Worm (Caenorhabditis elegans) whole organism, L3 larva: ENCODE results near the gene ugt-35.
A peak's percentile ranks its signal among the peaks of the same experiment; 100 is the strongest.

Experiments
- R02D3.7 ChIP-seq: fragments of 150-350 bp; optimal IDR thresholded peaks from 2 replicates; lab custom pipeline; 2014; ENCODE audit warnings: missing biosample characterization, missing genetic modification characterization
- aly-2 ChIP-seq: fragments of 150-350 bp; optimal IDR thresholded peaks from 2 replicates; lab custom pipeline; 2014; ENCODE audit warnings: missing biosample characterization, missing genetic modification characterization
- ceh-28 ChIP-seq: fragments of 150-350 bp; optimal IDR thresholded peaks from 2 replicates; lab custom pipeline; 2014; ENCODE audit warnings: missing biosample characterization, missing genetic modification reagents, missing genetic modification characterization
- ceh-82 ChIP-seq: fragments of 150-350 bp; optimal IDR thresholded peaks from 2 replicates; lab custom pipeline; 2014; ENCODE audit warnings: missing biosample characterization, missing genetic modification characterization
- ceh-9 ChIP-seq: sonication (generic microtip); optimal IDR thresholded peaks from 2 replicates; lab custom pipeline; 2018; ENCODE audit warnings: missing biosample characterization, missing genetic modification characterization
- daf-12 ChIP-seq: fragments of 150-350 bp; optimal IDR thresholded peaks from 2 replicates; lab custom pipeline; 2014; ENCODE audit warnings: missing biosample characterization, missing genetic modification reagents, missing genetic modification characterization
- egl-27 ChIP-seq: sonication (generic microtip); optimal IDR thresholded peaks from 4 replicates; lab custom pipeline; 2017; ENCODE audit warnings: missing biosample characterization, missing genetic modification reagents, missing genetic modification characterization
- egl-5 ChIP-seq: fragments of 150-350 bp; optimal IDR thresholded peaks from 2 replicates; lab custom pipeline; 2017; ENCODE audit warnings: missing biosample characterization, missing genetic modification reagents, missing genetic modification characterization, inconsistent platforms
- elt-1 ChIP-seq: fragments of 150-350 bp; optimal IDR thresholded peaks from 2 replicates; lab custom pipeline; 2014; ENCODE audit warnings: missing biosample characterization, missing genetic modification characterization
- elt-2 ChIP-seq: sonication (generic microtip); optimal IDR thresholded peaks from 2 replicates; lab custom pipeline; 2016; ENCODE audit warnings: missing genetic modification reagents, mild to moderate bottlenecking, missing genetic modification characterization, missing compliant biosample characterization
- elt-3 ChIP-seq, 3 experiments: fragments of 150-350 bp in 1 of 3; sonication (generic microtip) in 2 of 3; optimal IDR thresholded peaks; 2 replicates in 2 of 3; 4 replicates in 1 of 3; lab custom pipeline; 2014 to 2017; ENCODE audit warnings: missing biosample characterization in 3 of 3, missing genetic modification characterization in 3 of 3
- eor-1 ChIP-seq, 2 experiments: fragments of 150-350 bp; optimal IDR thresholded peaks; 2 replicates each; lab custom pipeline; 2014 to 2018; ENCODE audit warnings: missing biosample characterization in 2 of 2, missing genetic modification characterization in 2 of 2
- fkh-10 ChIP-seq: sonication (generic microtip); optimal IDR thresholded peaks from 2 replicates; lab custom pipeline; 2017; ENCODE audit warnings: missing biosample characterization, missing genetic modification reagents, missing genetic modification characterization
- fkh-2 ChIP-seq: fragments of 150-350 bp; optimal IDR thresholded peaks from 2 replicates; lab custom pipeline; 2014; ENCODE audit warnings: missing biosample characterization, missing genetic modification reagents, missing genetic modification characterization
- fos-1 ChIP-seq: fragments of 150-350 bp; optimal IDR thresholded peaks from 2 replicates; lab custom pipeline; 2014; ENCODE audit warnings: missing biosample characterization, missing genetic modification characterization
- hmg-11 ChIP-seq: sonication (generic microtip); optimal IDR thresholded peaks from 2 replicates; lab custom pipeline; 2016; ENCODE audit warnings: missing genetic modification characterization, missing compliant biosample characterization
- jun-1 ChIP-seq: fragments of 150-350 bp; optimal IDR thresholded peaks from 2 replicates; lab custom pipeline; 2014; ENCODE audit warnings: missing biosample characterization, missing genetic modification reagents, missing genetic modification characterization
- lin-15B ChIP-seq: fragments of 150-350 bp; optimal IDR thresholded peaks from 2 replicates; lab custom pipeline; 2014; ENCODE audit warnings: missing biosample characterization, missing genetic modification characterization
- lsy-12 ChIP-seq: sonication (generic microtip); optimal IDR thresholded peaks from 2 replicates; lab custom pipeline; 2016; ENCODE audit warnings: mild to moderate bottlenecking, missing genetic modification characterization, missing compliant biosample characterization
- mdl-1 ChIP-seq: fragments of 150-350 bp; optimal IDR thresholded peaks from 2 replicates; lab custom pipeline; 2014; ENCODE audit warnings: missing biosample characterization, missing genetic modification characterization
- nfya-1 ChIP-seq: sonication (generic microtip); optimal IDR thresholded peaks from 2 replicates; lab custom pipeline; 2017; ENCODE audit warnings: missing genetic modification characterization, mild to moderate bottlenecking, missing compliant biosample characterization, antibody characterized with exemption, moderate library complexity; ENCODE audit not compliant: insufficient read depth
- nhr-11 ChIP-seq: fragments of 150-350 bp; optimal IDR thresholded peaks from 2 replicates; lab custom pipeline; 2014; ENCODE audit warnings: missing biosample characterization, missing genetic modification characterization
- nhr-237 ChIP-seq: fragments of 150-350 bp; optimal IDR thresholded peaks from 2 replicates; lab custom pipeline; 2014; ENCODE audit warnings: missing biosample characterization, missing genetic modification characterization
- nhr-25 ChIP-seq: sonication (generic microtip); optimal IDR thresholded peaks from 2 replicates; lab custom pipeline; 2017; ENCODE audit warnings: missing biosample characterization, missing genetic modification characterization
- nhr-28 ChIP-seq: fragments of 150-350 bp; optimal IDR thresholded peaks from 2 replicates; lab custom pipeline; 2014; ENCODE audit warnings: missing biosample characterization, missing genetic modification characterization
- nhr-43 ChIP-seq: sonication (generic microtip); optimal IDR thresholded peaks from 2 replicates; lab custom pipeline; 2016; ENCODE audit warnings: mild to moderate bottlenecking, missing genetic modification characterization, missing compliant biosample characterization; ENCODE audit not compliant: poor library complexity, severe bottlenecking
- nhr-67 ChIP-seq: fragments of 150-350 bp; optimal IDR thresholded peaks from 2 replicates; lab custom pipeline; 2014; ENCODE audit warnings: missing biosample characterization, missing genetic modification characterization
- nhr-76 ChIP-seq: fragments of 150-350 bp; sonication (generic microtip); optimal IDR thresholded peaks from 5 replicates; lab custom pipeline; 2014; ENCODE audit warnings: missing biosample characterization, missing genetic modification characterization
- pha-4 ChIP-seq: fragments of 150-350 bp; optimal IDR thresholded peaks from 2 replicates; lab custom pipeline; 2014; ENCODE audit warnings: missing biosample characterization, missing genetic modification reagents, missing genetic modification characterization
- pqm-1 ChIP-seq: fragments of 150-350 bp; optimal IDR thresholded peaks from 2 replicates; lab custom pipeline; 2017; ENCODE audit warnings: missing biosample characterization, missing genetic modification characterization, inconsistent platforms
- sea-2 ChIP-seq: fragments of 150-350 bp; sonication (generic microtip); optimal IDR thresholded peaks from 4 replicates; lab custom pipeline; 2014; ENCODE audit warnings: missing biosample characterization, missing genetic modification reagents, missing genetic modification characterization
- skn-1 ChIP-seq: fragments of 150-350 bp; optimal IDR thresholded peaks from 2 replicates; lab custom pipeline; 2014; ENCODE audit warnings: missing biosample characterization, missing genetic modification characterization
- tbx-2 ChIP-seq: sonication (generic microtip); optimal IDR thresholded peaks from 2 replicates; lab custom pipeline; 2016; ENCODE audit warnings: mild to moderate bottlenecking, missing genetic modification characterization, missing compliant biosample characterization
- unc-39 ChIP-seq: sonication (generic microtip); optimal IDR thresholded peaks from 4 replicates; lab custom pipeline; 2017; ENCODE audit warnings: missing biosample characterization, missing genetic modification characterization
- zag-1 ChIP-seq: fragments of 150-350 bp; optimal IDR thresholded peaks from 2 replicates; lab custom pipeline; 2014; ENCODE audit warnings: missing biosample characterization, missing genetic modification characterization
- ztf-11 ChIP-seq: fragments of 150-350 bp; optimal IDR thresholded peaks from 2 replicates; lab custom pipeline; 2014; ENCODE audit warnings: missing biosample characterization, missing genetic modification characterization

Gene ugt-35

ce11 chrV:10662000-10662399 lies 7.9 kb upstream of the ugt-35 start:
- TF ChIP-seq daf-12 (tag; lab: Kevin White, UChicago) (no peak), elt-1 (tag; lab: Kevin White, UChicago) (peak; percentile 59)

DNA sequence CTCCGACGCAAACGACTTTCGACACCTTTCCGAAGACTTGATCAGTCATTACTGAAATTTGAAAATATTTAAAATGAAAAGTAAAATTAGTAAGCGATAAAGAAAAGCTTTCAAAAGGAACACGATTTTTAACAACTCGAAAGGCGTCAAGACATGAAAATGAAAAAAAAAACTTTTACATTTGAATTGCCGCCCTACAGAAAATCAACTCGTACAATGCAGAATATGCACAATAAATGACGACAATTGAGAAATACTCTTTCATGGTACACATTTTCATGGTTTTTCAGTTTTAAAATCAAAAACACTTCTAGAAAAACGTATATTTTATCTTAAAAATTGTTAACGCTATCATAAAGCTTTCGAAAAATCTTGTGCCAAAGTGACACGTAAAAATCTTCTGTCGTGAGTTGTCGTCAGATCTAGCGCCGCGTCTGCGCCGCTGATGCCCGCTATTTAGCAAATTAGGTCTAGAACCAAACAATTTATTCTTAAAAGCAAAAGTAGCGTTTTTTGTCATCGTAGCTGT lies 7.4 kb upstream of the ugt-35 start, which contains the start of gene sqv-4:
sqv-4 (minus strand) TSS at position 51 of the 529 bp plus-strand sequence.
- TF ChIP-seq nfya-1 (tag; lab: Kevin White, UChicago) (peak; percentile 14), R02D3.7 (tag; lab: Kevin White, UChicago) (no peak), ceh-28 (tag; lab: Kevin White, UChicago) (no peak), lin-15B (tag; lab: Kevin White, UChicago) (peak; percentile 50), unc-39 (tag; lab: Kevin White, UChicago) (no peak), sea-2 (no peak), pha-4 (tag; lab: Kevin White, UChicago) (peak; percentile 27), nhr-237 (no peak), hmg-11 (peak; percentile 57)

DNA sequence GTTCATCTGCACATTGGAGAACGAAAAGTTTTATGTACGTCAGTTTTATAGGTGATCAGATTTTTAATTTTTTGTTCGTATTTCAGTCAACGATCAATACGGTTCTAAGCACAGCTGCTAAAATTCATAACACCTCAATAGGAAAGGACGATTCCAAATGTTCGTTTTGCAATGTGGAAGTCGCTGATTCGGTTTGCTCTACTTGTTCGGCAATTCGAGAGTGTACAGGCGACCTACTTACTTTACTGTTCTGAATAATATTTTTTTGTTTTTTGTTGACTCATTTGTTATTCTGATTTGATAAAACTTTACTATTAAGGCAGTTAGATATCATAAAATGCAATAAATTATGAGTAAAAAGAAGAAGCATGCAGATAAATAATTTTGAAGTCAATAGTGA lies 5.3 kb upstream of the ugt-35 start:
- no peak for TF ChIP-seq jun-1 (tag; lab: Kevin White, UChicago)
- TF ChIP-seq ztf-11: no peak
- TF ChIP-seq nhr-25 (tag; lab: Kevin White, UChicago): no peak
- no peak for TF ChIP-seq zag-1
- no peak for TF ChIP-seq egl-5 (tag; lab: Kevin White, UChicago)
- TF ChIP-seq nhr-67: no peak
- no peak for TF ChIP-seq nhr-76 (tag; lab: Kevin White, UChicago)
- no peak for TF ChIP-seq elt-3 (tag; optimal IDR thresholded peaks at IDR 0.05; lab: Kevin White, UChicago)
- no peak for TF ChIP-seq tbx-2
- TF ChIP-seq pha-4 (tag; lab: Kevin White, UChicago): no peak
- no peak for TF ChIP-seq nhr-11 (tag; lab: Kevin White, UChicago)
- no peak for TF ChIP-seq eor-1 (tag; optimal IDR thresholded peaks at IDR 0.05; lab: Kevin White, UChicago)
- no peak for TF ChIP-seq nhr-28 (tag; lab: Kevin White, UChicago)
- no peak for TF ChIP-seq lsy-12 (tag; lab: Kevin White, UChicago)
- TF ChIP-seq fkh-10: no peak
- no peak for TF ChIP-seq fos-1 (tag; lab: Kevin White, UChicago)
- no peak for TF ChIP-seq skn-1 (tag; lab: Kevin White, UChicago)

- TF ChIP-seq fkh-10 (no peak), ztf-11 (no peak), nfya-1 (tag; lab: Kevin White, UChicago) (peak; percentile 35)
Observed at ce11 chrV:10657959-10658358, 3.9 kb upstream of the ugt-35 start, which contains the start of gene tut-2. Gene tut-2 (plus strand): TSS chrV:10658235.

- TF ChIP-seq nhr-43 (tag; lab: Kevin White, UChicago): no peak
- TF ChIP-seq elt-2 (tag; lab: Kevin White, UChicago): peak; percentile 63
- no peak for TF ChIP-seq fkh-10
Observed at ce11 chrV:10656958-10657357, 2.9 kb upstream of the ugt-35 start, which contains the start of gene ugt-34. Gene ugt-34 (minus strand): TSS chrV:10656978.

ce11 chrV:10648146-10648545 lies 5.9 kb downstream of the ugt-35 start, which contains the start of gene aqp-6:
Gene aqp-6 (plus strand): TSS chrV:10648446.
- TF ChIP-seq nhr-28 (tag; lab: Kevin White, UChicago) (no peak), nhr-25 (tag; lab: Kevin White, UChicago) (no peak), fkh-2 (tag; lab: Kevin White, UChicago) (no peak), aly-2 (tag; lab: Kevin White, UChicago) (no peak), ceh-9 (tag; lab: Kevin White, UChicago) (no peak), ceh-82 (tag; lab: Kevin White, UChicago) (no peak), mdl-1 (tag; lab: Kevin White, UChicago) (no peak), egl-27 (tag; lab: Kevin White, UChicago) (no peak), pqm-1 (no peak), skn-1 (tag; lab: Kevin White, UChicago) (no peak)
